Fruit fly (Drosophila melanogaster): ENCODE data around the gene Rdl.

The Rdl gene

dm6 chr3L:9121289-9121688, 60.7 kb downstream of the Rdl start:
- no peak for TF ChIP-seq bab1 (GFP tag; optimal IDR thresholded peaks at IDR 0.05)
- no peak for TF ChIP-seq Clk (GFP tag; optimal IDR thresholded peaks at IDR 0.05)
- TF ChIP-seq CG1620 (GFP tag; optimal IDR thresholded peaks at IDR 0.05): no peak
- TF ChIP-seq CG33017 (tag; optimal IDR thresholded peaks at IDR 0.05): no peak
- no peak for TF ChIP-seq CG11617 (GFP tag; optimal IDR thresholded peaks at IDR 0.05)
- no peak for TF ChIP-seq CG5204 (GFP tag; optimal IDR thresholded peaks at IDR 0.05)

- TF ChIP-seq CG7101 (tag; optimal IDR thresholded peaks at IDR 0.05) (no peak), CG14711 (tag; optimal IDR thresholded peaks at IDR 0.05) (peak; percentile 18), Clk (GFP tag; optimal IDR thresholded peaks at IDR 0.05) (no peak)
Observed at dm6 chr3L:9119564-9119963, 62.4 kb downstream of the Rdl start.

- TF ChIP-seq CG11617 (GFP tag; optimal IDR thresholded peaks at IDR 0.05): no peak
- no peak for TF ChIP-seq tj (GFP tag; optimal IDR thresholded peaks at IDR 0.05)
- no peak for TF ChIP-seq Hr96 (GFP tag; optimal IDR thresholded peaks at IDR 0.05)
- no peak for TF ChIP-seq Mnt (GFP tag; optimal IDR thresholded peaks at IDR 0.05)
- no peak for TF ChIP-seq toe (GFP tag; optimal IDR thresholded peaks at IDR 0.05)
- TF ChIP-seq CG14711 (tag; optimal IDR thresholded peaks at IDR 0.05): no peak
- TF ChIP-seq bab1 (GFP tag; optimal IDR thresholded peaks at IDR 0.05): no peak
- no peak for TF ChIP-seq Clk (GFP tag; optimal IDR thresholded peaks at IDR 0.05)
- no peak for TF ChIP-seq CG7101 (tag; optimal IDR thresholded peaks at IDR 0.05)
- no peak for TF ChIP-seq cnc (optimal IDR thresholded peaks at IDR 0.05)
- no peak for TF ChIP-seq pad (GFP tag; optimal IDR thresholded peaks at IDR 0.05)
- TF ChIP-seq cic (GFP tag; optimal IDR thresholded peaks at IDR 0.05): no peak
- no peak for TF ChIP-seq CG7045 (GFP tag; optimal IDR thresholded peaks at IDR 0.05)
- TF ChIP-seq ovo (GFP tag; optimal IDR thresholded peaks at IDR 0.05): no peak
- TF ChIP-seq Crg-1 (GFP tag; optimal IDR thresholded peaks at IDR 0.05): no peak
- TF ChIP-seq CG12768 (GFP tag; optimal IDR thresholded peaks at IDR 0.05): no peak
- no peak for TF ChIP-seq CG1620 (GFP tag; optimal IDR thresholded peaks at IDR 0.05)
- TF ChIP-seq kay (GFP tag; ENCODE audit: borderline replicate concordance): no peak
Observed at dm6 chr3L:9115654-9116053, 66.3 kb downstream of the Rdl start.

- TF ChIP-seq ovo (GFP tag; optimal IDR thresholded peaks at IDR 0.05): no peak
- TF ChIP-seq tj (GFP tag; optimal IDR thresholded peaks at IDR 0.05): no peak
- no peak for TF ChIP-seq kay (GFP tag; ENCODE audit: borderline replicate concordance)
Observed at dm6 chr3L:9114404-9114803, 67.5 kb downstream of the Rdl start.

dm6 chr3L:9113582-9114282, 68.2 kb downstream of the Rdl start:
- TF ChIP-seq Mnt (GFP tag; optimal IDR thresholded peaks at IDR 0.05): peak; percentile 2
- TF ChIP-seq ovo (GFP tag; optimal IDR thresholded peaks at IDR 0.05): no peak

dm6 chr3L:9096648-9097047, 85.3 kb downstream of the Rdl start, which contains the start of gene CG13315:
CG13315 (plus strand) TSS chr3L:9096877.
- TF ChIP-seq toe (GFP tag; optimal IDR thresholded peaks at IDR 0.05): no peak
- peak; percentile 81 for TF ChIP-seq kay (GFP tag; ENCODE audit: borderline replicate concordance)
- TF ChIP-seq CG7045 (GFP tag; optimal IDR thresholded peaks at IDR 0.05): no peak
- TF ChIP-seq CG12768 (GFP tag; optimal IDR thresholded peaks at IDR 0.05): peak; percentile 60
- peak; percentile 59 for TF ChIP-seq cic (GFP tag; optimal IDR thresholded peaks at IDR 0.05)
- TF ChIP-seq bab1 (GFP tag; optimal IDR thresholded peaks at IDR 0.05): no peak
- TF ChIP-seq Mnt (GFP tag; optimal IDR thresholded peaks at IDR 0.05): peak; percentile 55
- TF ChIP-seq Hr96 (GFP tag; optimal IDR thresholded peaks at IDR 0.05): peak; percentile 20
- TF ChIP-seq CG7101 (tag; optimal IDR thresholded peaks at IDR 0.05): no peak

Data from whole organism, adult.